Fruit fly (Drosophila melanogaster) whole organism, pupa: ENCODE results near the gene CG43232.

Experiments used
- CG10348 ChIP-seq: fragments of 200-800 bp; sonication (Bioruptor generic); IDR thresholded peaks from 2 replicates; pipeline ENCODE4 v1.3.6; 2022; ENCODE audit warnings: missing biosample characterization, missing genetic modification characterization
- CG12605 ChIP-seq: fragments of 200-800 bp; sonication (Bioruptor generic); IDR thresholded peaks from 2 replicates; pipeline ENCODE4 v1.3.6; 2022; ENCODE audit warnings: missing biosample characterization, missing genetic modification characterization
- CG13204 ChIP-seq: fragments of 200-800 bp; sonication (Bioruptor generic); optimal IDR thresholded peaks from 2 replicates; lab custom pipeline; 2018; ENCODE audit warnings: missing biosample characterization, mild to moderate bottlenecking, missing genetic modification characterization, moderate library complexity
- CG14655 ChIP-seq: fragments of 200-800 bp; sonication (Bioruptor generic); optimal IDR thresholded peaks from 3 replicates; lab custom pipeline; 2017; ENCODE audit warnings: mild to moderate bottlenecking, missing biosample characterization, missing genetic modification reagents, missing genetic modification characterization
- CG15710 ChIP-seq: fragments of 200-800 bp; sonication (Bioruptor generic); optimal IDR thresholded peaks from 2 replicates; lab custom pipeline; 2018; ENCODE audit warnings: missing biosample characterization, mild to moderate bottlenecking, missing genetic modification characterization, moderate library complexity
- CG17806 ChIP-seq: fragments of 200-800 bp; sonication (Bioruptor generic); optimal IDR thresholded peaks from 2 replicates; lab custom pipeline; 2018; ENCODE audit warnings: missing biosample characterization, mild to moderate bottlenecking, missing genetic modification characterization, moderate library complexity
- CG32121 ChIP-seq: fragments of 200-800 bp; sonication (Bioruptor generic); IDR thresholded peaks from 2 replicates; pipeline ENCODE4 v1.3.6; 2022; ENCODE audit warnings: missing biosample characterization, missing genetic modification characterization
- CG34367 ChIP-seq: fragments of 200-800 bp; sonication (Bioruptor generic); optimal IDR thresholded peaks from 2 replicates; lab custom pipeline; 2018; ENCODE audit warnings: missing biosample characterization, mild to moderate bottlenecking, missing genetic modification characterization
- CG4496 ChIP-seq: fragments of 200-800 bp; sonication (Bioruptor generic); IDR thresholded peaks from 3 replicates; pipeline ENCODE4 v1.3.6; 2022; ENCODE audit warnings: missing biosample characterization, missing genetic modification characterization
- CG8159 ChIP-seq: fragments of 200-800 bp; sonication (Bioruptor generic); optimal IDR thresholded peaks from 3 replicates; lab custom pipeline; 2018; ENCODE audit warnings: missing biosample characterization, mild to moderate bottlenecking, missing genetic modification characterization, moderate library complexity
- CG8301 ChIP-seq: fragments of 200-800 bp; sonication (Bioruptor generic); optimal IDR thresholded peaks from 2 replicates; lab custom pipeline; 2018; ENCODE audit warnings: missing biosample characterization, mild to moderate bottlenecking, missing genetic modification characterization
- CG9948 ChIP-seq: fragments of 200-800 bp; sonication (Bioruptor generic); optimal IDR thresholded peaks from 2 replicates; lab custom pipeline; 2018; ENCODE audit warnings: missing biosample characterization, mild to moderate bottlenecking, missing genetic modification characterization, moderate library complexity
- D1 ChIP-seq: fragments of 200-800 bp; sonication (Bioruptor generic); optimal IDR thresholded peaks from 2 replicates; lab custom pipeline; 2018; ENCODE audit warnings: missing biosample characterization, mild to moderate bottlenecking, missing genetic modification characterization, moderate library complexity
- EcR ChIP-seq: fragments of 200-800 bp; sonication (Bioruptor generic); optimal IDR thresholded peaks from 3 replicates; lab custom pipeline; 2019; ENCODE audit warnings: missing biosample characterization, missing genetic modification characterization, mild to moderate bottlenecking, moderate library complexity, missing genetic modification reagents
- Ets98B ChIP-seq: fragments of 200-800 bp; sonication (Bioruptor generic); IDR thresholded peaks from 2 replicates; pipeline ENCODE4 v1.3.6; 2022; ENCODE audit warnings: missing biosample characterization, missing genetic modification characterization
- Pif1A ChIP-seq: fragments of 200-800 bp; sonication (Bioruptor generic); optimal IDR thresholded peaks from 3 replicates; lab custom pipeline; 2016; ENCODE audit warnings: missing biosample characterization, missing genetic modification characterization
- Pif1B ChIP-seq: fragments of 200-800 bp; sonication (Bioruptor generic); optimal IDR thresholded peaks from 3 replicates; lab custom pipeline; 2016; ENCODE audit warnings: missing biosample characterization, missing genetic modification characterization
- Snoo ChIP-seq: fragments of 200-800 bp; sonication (Bioruptor generic); optimal IDR thresholded peaks from 3 replicates; lab custom pipeline; 2017; ENCODE audit warnings: missing biosample characterization, mild to moderate bottlenecking, missing genetic modification characterization, inconsistent platforms
- fd96Ca ChIP-seq: fragments of 200-800 bp; sonication (Bioruptor generic); IDR thresholded peaks from 3 replicates; pipeline ENCODE4 v1.3.6; 2022; ENCODE audit warnings: missing biosample characterization, missing genetic modification characterization
- gl ChIP-seq: fragments of 200-800 bp; sonication (Bioruptor generic); optimal IDR thresholded peaks from 2 replicates; lab custom pipeline; 2018; ENCODE audit warnings: missing biosample characterization, mild to moderate bottlenecking, missing genetic modification characterization
- rn ChIP-seq: fragments of 200-800 bp; sonication (Bioruptor generic); IDR thresholded peaks from 2 replicates; pipeline ENCODE4 v1.3.6; 2022; ENCODE audit warnings: missing biosample characterization, missing genetic modification characterization

CG43232 gene

DNA sequence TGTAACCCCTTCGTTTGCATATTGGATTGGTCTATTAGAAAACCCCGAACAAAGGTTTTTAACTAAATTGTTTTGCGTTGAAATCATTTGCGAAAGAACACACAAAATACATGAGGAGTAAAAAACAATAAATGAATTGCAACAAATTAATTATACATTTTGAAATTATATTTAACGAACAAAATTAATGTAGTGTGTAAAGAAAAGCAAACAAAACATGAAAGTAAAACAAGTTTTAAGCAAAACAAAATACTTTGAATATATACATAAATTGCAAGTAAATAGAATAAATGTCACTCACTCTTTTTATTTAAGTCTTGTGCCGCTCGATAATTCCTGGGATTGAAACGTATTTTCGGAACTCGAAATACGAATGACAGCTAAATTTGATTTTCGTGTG is at the start of gene CG43232:
Gene CG43232, plus strand, starts transcription at position 301 of the 400 bp plus-strand sequence.
- TF ChIP-seq D1 (tag; lab: Kevin White, UChicago) (no peak), gl (no peak)

DNA sequence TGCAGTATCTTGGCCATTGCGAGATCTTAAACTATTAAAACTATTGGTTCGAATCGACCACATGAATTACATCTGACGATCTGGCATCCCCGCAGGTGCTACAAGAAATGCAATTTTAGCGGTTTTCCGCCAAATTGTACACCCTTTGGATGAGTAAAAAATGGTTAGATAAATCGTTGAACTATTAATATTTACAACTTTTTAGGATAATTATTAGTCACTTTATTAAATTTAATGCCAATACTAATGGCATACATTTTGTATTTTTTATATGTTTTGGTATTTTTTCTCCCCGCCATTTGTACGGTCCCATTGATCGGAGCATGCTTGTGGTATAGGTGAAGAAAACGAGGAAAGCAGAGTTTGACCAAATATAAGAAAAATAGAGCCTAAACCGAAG is 24.2 kb upstream of the CG43232 start, which contains the start of the genes Polr1F and Rat1:
Gene Polr1F, minus strand, starts transcription at position 84 of the 400 bp plus-strand sequence.
Gene Rat1, plus strand, starts transcription at position 323 of the 400 bp plus-strand sequence.
- no peak for TF ChIP-seq D1 (tag; lab: Kevin White, UChicago)
- TF ChIP-seq CG8159 = no peak
- no peak for TF ChIP-seq CG9948
- TF ChIP-seq CG13204 (GFP tag; lab: Kevin White, UChicago) = no peak
- TF ChIP-seq rn (GFP tag; lab: Robert Waterston, UW) = no peak
- TF ChIP-seq Snoo (tag; lab: Kevin White, UChicago) = no peak
- TF ChIP-seq CG10348 (GFP tag; lab: Robert Waterston, UW) = no peak
- no peak for TF ChIP-seq CG12605
- TF ChIP-seq fd96Ca (GFP tag; lab: Robert Waterston, UW) = no peak
- TF ChIP-seq EcR (GFP tag; lab: Kevin White, UChicago) = no peak
- TF ChIP-seq Ets98B (GFP tag; lab: Robert Waterston, UW) = no peak

DNA sequence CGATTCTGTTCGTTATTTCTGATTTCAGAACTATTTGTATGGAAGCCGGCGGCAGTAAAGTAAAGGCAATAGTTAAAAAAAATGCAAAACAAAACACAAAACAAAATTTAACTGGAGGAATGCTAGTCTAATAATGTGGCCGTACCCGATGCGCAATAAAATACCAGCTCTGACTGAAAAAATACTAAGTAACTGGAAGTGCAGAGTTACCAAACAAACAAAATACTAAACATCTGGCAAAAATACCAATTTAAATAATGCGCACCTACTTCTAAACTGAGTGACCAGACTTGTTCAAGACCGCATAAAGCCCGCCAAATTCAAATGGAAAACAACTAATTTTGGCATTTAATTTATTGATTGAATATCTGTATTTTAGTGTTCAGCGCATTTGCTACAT is 18.0 kb upstream of the CG43232 start, which contains the start of gene Wee1:
Gene Wee1, minus strand, starts transcription at position 175 of the 400 bp plus-strand sequence.
- TF ChIP-seq rn (GFP tag; lab: Robert Waterston, UW) (no peak), Pif1A (no peak), CG14655 (no peak), CG8301 (tag; lab: Kevin White, UChicago) (no peak), CG13204 (GFP tag; lab: Kevin White, UChicago) (no peak), CG8159 (no peak), EcR (GFP tag; lab: Kevin White, UChicago) (no peak), CG15710 (tag; lab: Kevin White, UChicago) (no peak), fd96Ca (GFP tag; lab: Robert Waterston, UW) (no peak), CG9948 (no peak), CG17806 (no peak), CG4496 (no peak), CG34367 (tag; lab: Kevin White, UChicago) (no peak)

DNA sequence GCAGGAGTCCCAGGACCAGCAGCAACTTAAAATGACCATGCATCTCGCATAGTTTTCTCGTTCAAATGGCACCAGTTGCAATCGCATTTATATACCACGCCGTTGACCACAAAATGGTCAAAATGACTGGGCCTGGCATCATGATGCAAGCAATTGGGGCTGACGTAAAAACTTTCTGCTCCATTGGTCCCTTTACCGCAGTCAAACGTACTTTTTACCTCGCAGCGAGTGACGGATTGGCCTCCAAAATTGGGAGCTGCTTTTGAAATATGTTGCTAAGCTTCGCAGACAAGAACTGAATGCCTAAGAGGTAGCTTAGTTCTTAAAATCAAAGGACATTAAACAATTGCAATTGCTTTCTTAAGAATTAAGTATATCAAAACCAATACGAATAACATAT is 15.6 kb upstream of the CG43232 start, which contains the start of gene CG32829:
Gene CG32829, minus strand, starts transcription at position 101 of the 400 bp plus-strand sequence.
- TF ChIP-seq CG4496 (no peak), CG8159 (no peak), Pif1B (no peak), CG9948 (no peak), CG34367 (tag; lab: Kevin White, UChicago) (no peak), Ets98B (GFP tag; lab: Robert Waterston, UW) (no peak), Pif1A (no peak), CG32121 (GFP tag; lab: Robert Waterston, UW) (no peak), CG8301 (tag; lab: Kevin White, UChicago) (no peak), CG15710 (tag; lab: Kevin White, UChicago) (no peak), CG12605 (no peak), rn (GFP tag; lab: Robert Waterston, UW) (no peak), gl (no peak), fd96Ca (GFP tag; lab: Robert Waterston, UW) (no peak), CG14655 (no peak), EcR (GFP tag; lab: Kevin White, UChicago) (no peak), D1 (tag; lab: Kevin White, UChicago) (no peak)

DNA sequence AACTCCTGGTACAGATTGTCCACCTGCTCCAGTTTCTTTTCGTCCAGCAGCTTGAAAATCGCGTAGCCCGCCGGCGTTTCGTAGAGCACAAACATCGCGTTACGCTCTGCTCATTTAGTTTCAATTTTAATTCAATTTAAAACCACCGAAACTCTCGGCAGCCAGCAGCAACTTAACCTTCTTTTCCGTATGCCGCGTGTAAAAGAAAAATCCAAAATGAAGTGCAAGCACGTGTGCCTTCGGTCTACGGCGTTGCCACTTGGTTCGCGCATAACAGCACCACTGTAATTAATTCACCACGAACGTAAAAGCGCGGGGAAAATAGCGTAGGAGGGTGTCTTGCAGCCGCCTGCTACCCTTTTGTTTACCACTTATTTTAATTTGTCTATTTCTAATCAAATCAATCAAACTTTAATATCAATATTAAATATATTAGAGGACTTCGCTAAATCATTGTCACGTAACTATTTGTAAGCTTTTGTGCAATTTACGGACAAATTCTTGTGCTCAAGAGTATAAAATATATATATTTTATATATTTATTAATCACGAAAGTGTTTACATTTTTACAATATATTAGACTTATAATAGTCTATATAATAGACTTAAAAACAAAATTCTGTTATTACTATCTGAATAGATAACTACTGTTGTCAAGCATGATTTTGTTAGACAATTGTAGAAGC is 13.3 kb upstream of the CG43232 start, which contains the start of gene nop5:
Gene nop5, minus strand, starts transcription at position 227 of the 686 bp plus-strand sequence.
- TF ChIP-seq CG17806 = peak; percentile 44
- no peak for TF ChIP-seq CG4496
- no peak for TF ChIP-seq CG8159
- peak; percentile 50 for TF ChIP-seq Snoo (tag; lab: Kevin White, UChicago)
- no peak for TF ChIP-seq fd96Ca (GFP tag; lab: Robert Waterston, UW)
- TF ChIP-seq CG15710 (tag; lab: Kevin White, UChicago) = peak; percentile 67
- no peak for TF ChIP-seq EcR (GFP tag; lab: Kevin White, UChicago)
- TF ChIP-seq CG8301 (tag; lab: Kevin White, UChicago) = no peak
- TF ChIP-seq gl = no peak
- no peak for TF ChIP-seq CG32121 (GFP tag; lab: Robert Waterston, UW)
- TF ChIP-seq CG34367 (tag; lab: Kevin White, UChicago) = no peak
- peak; percentile 63 for TF ChIP-seq CG9948
- no peak for TF ChIP-seq CG10348 (GFP tag; lab: Robert Waterston, UW)
- no peak for TF ChIP-seq Ets98B (GFP tag; lab: Robert Waterston, UW)
- no peak for TF ChIP-seq CG12605
- TF ChIP-seq Pif1B = no peak
- TF ChIP-seq rn (GFP tag; lab: Robert Waterston, UW) = no peak

DNA sequence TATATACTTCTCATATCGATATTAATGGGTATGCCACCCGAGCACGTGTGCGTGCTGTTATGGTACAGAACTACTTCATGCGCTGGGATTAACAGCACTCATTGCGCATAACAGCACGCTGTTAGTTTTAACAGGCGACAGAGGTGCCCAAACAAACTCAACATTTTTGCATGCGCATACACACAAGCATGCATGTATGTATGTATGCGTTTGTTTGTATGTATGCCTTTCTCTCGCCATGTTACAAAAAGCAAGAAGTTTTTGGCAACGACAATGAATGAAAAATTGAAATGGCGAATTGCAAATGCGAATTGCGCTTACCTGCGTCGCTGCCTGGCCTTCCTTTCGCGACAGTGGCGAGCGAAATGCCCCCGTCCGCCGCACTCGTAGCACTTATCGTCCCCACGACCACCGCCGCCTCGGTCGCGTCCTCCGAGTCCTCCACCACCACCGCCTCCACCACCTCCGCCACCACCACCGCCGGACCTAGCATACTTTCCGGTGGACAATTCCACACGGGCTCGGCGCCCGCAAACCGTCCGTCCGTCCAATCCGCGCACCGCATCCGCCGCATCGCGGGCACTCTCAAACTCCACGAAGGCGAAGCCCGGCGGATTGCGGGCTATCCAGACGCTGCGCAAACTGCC is 12.6 kb upstream of the CG43232 start:
- TF ChIP-seq Ets98B (GFP tag; lab: Robert Waterston, UW) (no peak), CG15710 (tag; lab: Kevin White, UChicago) (peak; percentile 4)
